Fruit fly (Drosophila melanogaster) whole organism, prepupa: ENCODE measurements around the gene ppk11.

Experiments
- Blimp-1 ChIP-seq: fragments of 200-800 bp; sonication (Bioruptor generic); optimal IDR thresholded peaks from 3 replicates; lab custom pipeline; 2017; ENCODE audit warnings: missing biosample characterization, missing genetic modification characterization, mild to moderate bottlenecking, moderate library complexity, missing genetic modification reagents
- CG10631 ChIP-seq: fragments of 200-800 bp; sonication (Bioruptor generic); optimal IDR thresholded peaks from 2 replicates; lab custom pipeline; 2016; ENCODE audit warnings: missing biosample characterization, missing genetic modification characterization
- CG10669 ChIP-seq: fragments of 200-800 bp; sonication (Bioruptor generic); optimal IDR thresholded peaks from 3 replicates; lab custom pipeline; 2018; ENCODE audit warnings: missing biosample characterization, mild to moderate bottlenecking, missing genetic modification characterization, moderate library complexity
- CG11294 ChIP-seq: fragments of 200-800 bp; sonication (Bioruptor generic); IDR thresholded peaks from 2 replicates; pipeline ENCODE4 v1.3.6; 2022; ENCODE audit warnings: missing biosample characterization, missing genetic modification characterization
- CG11902 ChIP-seq: fragments of 200-800 bp; sonication (Bioruptor generic); optimal IDR thresholded peaks from 3 replicates; lab custom pipeline; 2016; ENCODE audit warnings: missing biosample characterization, missing genetic modification characterization
- CG15336 ChIP-seq: fragments of 200-800 bp; sonication (Bioruptor generic); IDR thresholded peaks from 2 replicates; pipeline ENCODE4 v1.3.6; 2022; ENCODE audit warnings: missing biosample characterization, missing genetic modification characterization
- CG3032 ChIP-seq: fragments of 200-800 bp; optimal IDR thresholded peaks from 2 replicates; lab custom pipeline; 2019; ENCODE audit warnings: missing biosample characterization, mild to moderate bottlenecking, missing genetic modification characterization, moderate library complexity
- CG31627 ChIP-seq: fragments of 200-800 bp; sonication (Bioruptor generic); optimal IDR thresholded peaks from 3 replicates; lab custom pipeline; 2016; ENCODE audit warnings: missing biosample characterization, missing genetic modification characterization
- CG3919 ChIP-seq: fragments of 200-800 bp; sonication (Bioruptor generic); optimal IDR thresholded peaks from 3 replicates; lab custom pipeline; 2016; ENCODE audit warnings: missing biosample characterization, missing genetic modification characterization
- CG4318 ChIP-seq: fragments of 200-800 bp; sonication (Bioruptor generic); optimal IDR thresholded peaks from 3 replicates; lab custom pipeline; 2017; ENCODE audit warnings: missing biosample characterization, mild to moderate bottlenecking, missing genetic modification characterization
- CG6163 ChIP-seq: fragments of 200-800 bp; sonication (Bioruptor generic); IDR thresholded peaks from 3 replicates; pipeline ENCODE4 v1.3.6; 2022; ENCODE audit warnings: missing biosample characterization, missing genetic modification characterization
- CG6276 ChIP-seq: fragments of 200-800 bp; sonication (Bioruptor generic); optimal IDR thresholded peaks from 2 replicates; lab custom pipeline; 2017; ENCODE audit warnings: missing biosample characterization, mild to moderate bottlenecking, missing genetic modification characterization
- CG6792 ChIP-seq: fragments of 200-800 bp; sonication (Bioruptor generic); optimal IDR thresholded peaks from 3 replicates; lab custom pipeline; 2016; ENCODE audit warnings: missing biosample characterization, missing genetic modification characterization
- CG6808 ChIP-seq: fragments of 200-800 bp; sonication (Bioruptor generic); optimal IDR thresholded peaks from 3 replicates; lab custom pipeline; 2017; ENCODE audit warnings: missing biosample characterization, missing genetic modification characterization, mild to moderate bottlenecking, moderate library complexity, missing genetic modification reagents
- CG6854 ChIP-seq: fragments of 200-800 bp; sonication (Bioruptor generic); optimal IDR thresholded peaks from 2 replicates; lab custom pipeline; 2017; ENCODE audit warnings: missing biosample characterization, mild to moderate bottlenecking, missing genetic modification characterization
- CG7368 ChIP-seq: fragments of 200-800 bp; sonication (Bioruptor generic); optimal IDR thresholded peaks from 3 replicates; lab custom pipeline; 2016; ENCODE audit warnings: missing biosample characterization, missing genetic modification characterization
- CG8319 ChIP-seq: fragments of 200-800 bp; sonication (Bioruptor generic); optimal IDR thresholded peaks from 3 replicates; lab custom pipeline; 2016; ENCODE audit warnings: missing biosample characterization, missing genetic modification characterization
- CG8632 ChIP-seq: fragments of 200-800 bp; sonication (Bioruptor generic); optimal IDR thresholded peaks from 3 replicates; lab custom pipeline; 2016; ENCODE audit warnings: missing biosample characterization, missing genetic modification characterization
- CG9139 ChIP-seq: fragments of 200-800 bp; sonication (Bioruptor generic); optimal IDR thresholded peaks from 3 replicates; lab custom pipeline; 2017; ENCODE audit warnings: missing biosample characterization, mild to moderate bottlenecking, missing genetic modification characterization
- Eip75B ChIP-seq: fragments of 200-800 bp; sonication (Bioruptor generic); optimal IDR thresholded peaks from 3 replicates; lab custom pipeline; 2016; ENCODE audit warnings: missing biosample characterization, missing genetic modification characterization
- Eip78C ChIP-seq: fragments of 200-800 bp; sonication (Bioruptor generic); peaks from one replicate; lab custom pipeline; 2016; ENCODE audit warnings: missing biosample characterization, missing genetic modification characterization
- Eip93F ChIP-seq: fragments of 200-800 bp; sonication (Bioruptor generic); optimal IDR thresholded peaks from 2 replicates; lab custom pipeline; 2016; ENCODE audit warnings: missing biosample characterization, mild to moderate bottlenecking, missing genetic modification characterization
- Ets96B ChIP-seq: fragments of 200-800 bp; optimal IDR thresholded peaks from 2 replicates; lab custom pipeline; 2019; ENCODE audit warnings: missing biosample characterization, mild to moderate bottlenecking, missing genetic modification characterization, moderate library complexity
- Hr39 ChIP-seq: fragments of 200-800 bp; sonication (Bioruptor generic); optimal IDR thresholded peaks from 2 replicates; lab custom pipeline; 2016; ENCODE audit warnings: missing biosample characterization, missing genetic modification characterization
- Hr4 ChIP-seq: fragments of 200-800 bp; sonication (Bioruptor generic); optimal IDR thresholded peaks from 3 replicates; lab custom pipeline; 2016; ENCODE audit warnings: missing biosample characterization, missing genetic modification characterization
- Lpt ChIP-seq: fragments of 200-800 bp; sonication (Bioruptor generic); optimal IDR thresholded peaks from 3 replicates; lab custom pipeline; 2016; ENCODE audit warnings: missing biosample characterization, missing genetic modification characterization
- Met ChIP-seq: fragments of 200-800 bp; sonication (Bioruptor generic); optimal IDR thresholded peaks from 3 replicates; lab custom pipeline; 2016; ENCODE audit warnings: missing biosample characterization, missing genetic modification characterization
- OdsH ChIP-seq: fragments of 200-800 bp; sonication (Bioruptor generic); optimal IDR thresholded peaks from 3 replicates; lab custom pipeline; 2016; ENCODE audit warnings: missing biosample characterization, missing genetic modification characterization
- Sox102F ChIP-seq: fragments of 200-800 bp; sonication (Bioruptor generic); optimal IDR thresholded peaks from 2 replicates; lab custom pipeline; 2016; ENCODE audit warnings: missing biosample characterization, mild to moderate bottlenecking, missing genetic modification characterization
- Sox14 ChIP-seq: fragments of 200-800 bp; sonication (Bioruptor generic); optimal IDR thresholded peaks from 3 replicates; lab custom pipeline; 2016; ENCODE audit warnings: missing biosample characterization, missing genetic modification characterization
- Sox15 ChIP-seq: fragments of 200-800 bp; sonication (Bioruptor generic); optimal IDR thresholded peaks from 3 replicates; lab custom pipeline; 2016; ENCODE audit warnings: missing biosample characterization, missing genetic modification characterization
- achi ChIP-seq: fragments of 200-800 bp; sonication (Bioruptor generic); optimal IDR thresholded peaks from 3 replicates; lab custom pipeline; 2016; ENCODE audit warnings: missing biosample characterization, missing genetic modification characterization
- acj6 ChIP-seq: fragments of 200-800 bp; sonication (Bioruptor generic); optimal IDR thresholded peaks from 3 replicates; lab custom pipeline; 2016; ENCODE audit warnings: missing biosample characterization, missing genetic modification characterization
- cyc ChIP-seq: fragments of 200-800 bp; sonication (Bioruptor generic); optimal IDR thresholded peaks from 3 replicates; lab custom pipeline; 2016; ENCODE audit warnings: missing biosample characterization, missing genetic modification characterization
- dac ChIP-seq: fragments of 200-800 bp; sonication (Bioruptor generic); optimal IDR thresholded peaks from 2 replicates; lab custom pipeline; 2017; ENCODE audit warnings: missing biosample characterization, mild to moderate bottlenecking, missing genetic modification characterization
- eg ChIP-seq: fragments of 200-800 bp; sonication (Bioruptor generic); IDR thresholded peaks from 3 replicates; pipeline ENCODE4 v1.3.6; 2022; ENCODE audit warnings: missing biosample characterization, missing genetic modification characterization
- esn ChIP-seq: fragments of 200-800 bp; sonication (Bioruptor generic); optimal IDR thresholded peaks from 2 replicates; lab custom pipeline; 2016; ENCODE audit warnings: missing biosample characterization, mild to moderate bottlenecking, missing genetic modification characterization, moderate library complexity
- fd59A ChIP-seq: fragments of 200-800 bp; sonication (Bioruptor generic); optimal IDR thresholded peaks from 2 replicates; lab custom pipeline; 2017; ENCODE audit warnings: missing biosample characterization, mild to moderate bottlenecking, missing genetic modification characterization, missing genetic modification reagents
- fd85E ChIP-seq: fragments of 200-800 bp; sonication (Bioruptor generic); optimal IDR thresholded peaks from 3 replicates; lab custom pipeline; 2016; ENCODE audit warnings: missing biosample characterization, missing genetic modification characterization
- lz ChIP-seq: fragments of 200-800 bp; sonication (Bioruptor generic); optimal IDR thresholded peaks from 3 replicates; lab custom pipeline; 2016; ENCODE audit warnings: missing biosample characterization, missing genetic modification characterization
- net ChIP-seq: fragments of 200-800 bp; sonication (Bioruptor generic); optimal IDR thresholded peaks from 3 replicates; lab custom pipeline; 2016; ENCODE audit warnings: missing biosample characterization, missing genetic modification characterization
- pdm3 ChIP-seq: fragments of 200-800 bp; sonication (Bioruptor generic); optimal IDR thresholded peaks from 3 replicates; lab custom pipeline; 2016; ENCODE audit warnings: missing biosample characterization, missing genetic modification characterization
- spab ChIP-seq: fragments of 200-800 bp; sonication (Bioruptor generic); optimal IDR thresholded peaks from 2 replicates; lab custom pipeline; 2017; ENCODE audit warnings: missing biosample characterization, mild to moderate bottlenecking, missing genetic modification characterization, missing genetic modification reagents
- ss ChIP-seq, 2 experiments: fragments of 200-800 bp; sonication (Bioruptor generic); optimal IDR thresholded peaks; 2 replicates in 1 of 2; 3 replicates in 1 of 2; lab custom pipeline; 2017 to 2018; ENCODE audit warnings: mild to moderate bottlenecking in 2 of 2, missing biosample characterization in 2 of 2, missing genetic modification characterization in 2 of 2, moderate library complexity in 1 of 2
- svp ChIP-seq: fragments of 200-800 bp; sonication (Bioruptor generic); peaks from one replicate; lab custom pipeline; 2016; ENCODE audit warnings: missing biosample characterization, missing genetic modification characterization
- topi ChIP-seq: fragments of 200-800 bp; sonication (Bioruptor generic); optimal IDR thresholded peaks from 3 replicates; lab custom pipeline; 2016; ENCODE audit warnings: missing biosample characterization, missing genetic modification characterization
- vri ChIP-seq: fragments of 200-800 bp; sonication (Bioruptor generic); optimal IDR thresholded peaks from 3 replicates; lab custom pipeline; 2016; ENCODE audit warnings: missing biosample characterization, mild to moderate bottlenecking, missing genetic modification characterization

Gene ppk11

DNA sequence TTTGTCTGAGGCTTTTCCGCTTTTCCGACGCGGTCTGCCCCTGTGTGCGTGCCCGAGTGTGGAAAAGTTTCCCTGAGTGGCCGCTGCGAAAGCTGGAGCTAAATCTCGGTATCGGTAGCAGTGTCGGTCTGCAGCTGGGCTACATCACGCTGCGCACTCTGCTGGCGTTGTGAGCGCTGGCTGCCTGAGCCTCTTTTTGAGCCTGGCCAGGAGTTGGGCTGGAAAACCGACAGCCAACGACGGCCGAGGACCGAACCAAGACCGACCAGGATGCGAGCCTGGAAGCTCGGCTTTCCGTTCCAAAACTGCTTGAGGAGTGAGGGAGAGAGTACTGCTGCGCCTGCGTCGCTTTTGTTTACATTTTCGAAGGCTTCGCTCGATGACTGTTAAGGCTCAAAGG, 31.0 kb downstream of the ppk11 start:
- TF ChIP-seq lz (GFP tag; lab: Kevin White, UChicago) (no peak), Lpt (GFP tag; lab: Kevin White, UChicago) (no peak), CG7368 (GFP tag; lab: Kevin White, UChicago) (no peak), eg (0 out of 3 replicates have a peak, but pooled peaks have one; percentile 9), OdsH (GFP tag; lab: Kevin White, UChicago) (no peak)

DNA sequence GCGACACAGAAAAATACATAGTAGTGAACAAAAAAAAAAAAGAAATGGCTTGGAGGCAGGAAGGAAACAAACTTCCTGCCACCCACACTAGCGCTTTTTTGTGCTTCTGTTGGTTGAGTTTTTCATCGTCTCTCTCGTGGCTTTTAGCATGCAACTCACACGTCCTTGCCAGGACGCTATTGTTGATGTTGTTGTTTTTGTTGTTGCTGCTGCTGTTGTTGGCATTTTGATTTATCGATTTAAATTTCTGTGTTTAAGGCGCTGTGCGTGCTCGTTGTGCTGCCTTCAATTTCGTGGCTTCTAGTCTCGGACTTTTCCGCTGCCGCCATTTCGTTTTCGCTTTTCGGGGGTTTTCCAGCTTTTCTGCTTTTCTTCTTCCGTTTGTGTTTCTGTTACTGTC, 35.1 kb downstream of the ppk11 start:
- TF ChIP-seq ss (GFP tag; optimal IDR thresholded peaks at IDR 0.05; lab: Kevin White, UChicago): no peak
- no peak for TF ChIP-seq CG11902 (GFP tag; lab: Kevin White, UChicago)
- no peak for TF ChIP-seq dac (GFP tag; lab: Kevin White, UChicago)
- no peak for TF ChIP-seq CG10669 (GFP tag; lab: Kevin White, UChicago)
- no peak for TF ChIP-seq CG6854 (GFP tag; lab: Kevin White, UChicago)
- no peak for TF ChIP-seq lz (GFP tag; lab: Kevin White, UChicago)
- TF ChIP-seq spab (GFP tag; lab: Kevin White, UChicago): no peak
- no peak for TF ChIP-seq vri
- no peak for TF ChIP-seq svp (GFP tag; lab: Kevin White, UChicago)
- TF ChIP-seq CG8632: no peak
- no peak for TF ChIP-seq CG3919

DNA sequence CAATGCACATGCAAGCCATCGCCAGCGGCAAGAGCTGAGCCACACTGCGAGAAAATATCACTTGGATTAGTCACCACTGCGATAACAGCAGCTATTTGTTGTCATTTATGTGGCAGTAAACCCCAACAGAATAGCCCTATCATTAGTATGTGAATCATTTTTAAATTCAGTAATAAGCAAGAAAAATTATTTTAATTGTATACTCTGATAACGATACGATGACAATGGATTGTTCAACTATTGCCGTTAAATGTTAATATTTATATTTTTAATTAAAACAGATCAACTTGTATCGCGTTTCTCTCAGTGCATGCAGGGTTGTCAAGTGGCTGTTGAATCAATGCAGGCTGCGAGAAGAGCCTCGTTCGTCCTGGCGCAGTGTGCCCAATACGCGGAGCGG, 37.0 kb downstream of the ppk11 start:
- peak; percentile 56 for TF ChIP-seq Hr4 (GFP tag; lab: Kevin White, UChicago)
- no peak for TF ChIP-seq CG15336 (GFP tag; lab: Robert Waterston, UW)
- TF ChIP-seq CG8632: peak; percentile 32
- TF ChIP-seq Hr39: peak; percentile 21
- TF ChIP-seq acj6 (GFP tag; lab: Kevin White, UChicago): peak; percentile 37
- TF ChIP-seq Blimp-1 (GFP tag; lab: Kevin White, UChicago): no peak
- TF ChIP-seq svp (GFP tag; lab: Kevin White, UChicago): peak; percentile 68
- TF ChIP-seq vri: no peak
- TF ChIP-seq Eip93F (GFP tag; lab: Kevin White, UChicago): no peak
- no peak for TF ChIP-seq CG11902 (GFP tag; lab: Kevin White, UChicago)
- peak; percentile 45; the same call in 2 of the 3 replicates for TF ChIP-seq eg
- peak; percentile 8 for TF ChIP-seq Sox14 (GFP tag; lab: Kevin White, UChicago)
- peak; percentile 56 for TF ChIP-seq pdm3
- TF ChIP-seq ss (GFP tag; optimal IDR thresholded peaks at IDR 0.05; lab: Kevin White, UChicago): peak in 1 of 2 experiments; percentile 12
- peak; percentile 37 for TF ChIP-seq CG31627 (GFP tag; lab: Kevin White, UChicago)
- peak; percentile 29 for TF ChIP-seq CG4318 (GFP tag; lab: Kevin White, UChicago)
- TF ChIP-seq lz (GFP tag; lab: Kevin White, UChicago): peak; percentile 28
- TF ChIP-seq OdsH (GFP tag; lab: Kevin White, UChicago): peak; percentile 52
- TF ChIP-seq Sox102F (GFP tag; lab: Kevin White, UChicago): peak; percentile 15
- peak; percentile 8 for TF ChIP-seq Eip75B (GFP tag; lab: Kevin White, UChicago)
- TF ChIP-seq CG6808 (GFP tag; lab: Kevin White, UChicago): peak; percentile 2
- TF ChIP-seq Lpt (GFP tag; lab: Kevin White, UChicago): peak; percentile 15
- TF ChIP-seq Sox15 (GFP tag; lab: Kevin White, UChicago): no peak
- TF ChIP-seq CG6163 (GFP tag; lab: Robert Waterston, UW): peak; percentile 24; the same call in 1 of the 3 replicates
- peak; percentile 4 for TF ChIP-seq CG6792 (GFP tag; lab: Kevin White, UChicago)
- TF ChIP-seq Met (GFP tag; lab: Kevin White, UChicago): peak; percentile 25
- TF ChIP-seq CG10631: peak; percentile 44
- TF ChIP-seq CG6276: peak; percentile 31
- no peak for TF ChIP-seq topi (GFP tag; lab: Kevin White, UChicago)
- TF ChIP-seq CG9139: no peak
- TF ChIP-seq dac (GFP tag; lab: Kevin White, UChicago): no peak
- no peak for TF ChIP-seq esn
- peak; percentile 36 for TF ChIP-seq cyc (GFP tag; lab: Kevin White, UChicago)
- no peak for TF ChIP-seq CG11294 (GFP tag; lab: Robert Waterston, UW)
- TF ChIP-seq CG3032: peak; percentile 28
- peak; percentile 77 for TF ChIP-seq Eip78C (GFP tag; lab: Kevin White, UChicago)
- TF ChIP-seq achi (GFP tag; lab: Kevin White, UChicago): peak; percentile 26
- TF ChIP-seq net: peak; percentile 15
- TF ChIP-seq fd85E (GFP tag; lab: Kevin White, UChicago): no peak
- peak; percentile 9 for TF ChIP-seq CG8319 (GFP tag; lab: Kevin White, UChicago)
- TF ChIP-seq Ets96B: peak; percentile 40
- TF ChIP-seq fd59A (GFP tag; lab: Kevin White, UChicago): no peak
